Worm (Caenorhabditis elegans): Measurements from ENCODE around the gene trpl-2.

Gene trpl-2

DNA sequence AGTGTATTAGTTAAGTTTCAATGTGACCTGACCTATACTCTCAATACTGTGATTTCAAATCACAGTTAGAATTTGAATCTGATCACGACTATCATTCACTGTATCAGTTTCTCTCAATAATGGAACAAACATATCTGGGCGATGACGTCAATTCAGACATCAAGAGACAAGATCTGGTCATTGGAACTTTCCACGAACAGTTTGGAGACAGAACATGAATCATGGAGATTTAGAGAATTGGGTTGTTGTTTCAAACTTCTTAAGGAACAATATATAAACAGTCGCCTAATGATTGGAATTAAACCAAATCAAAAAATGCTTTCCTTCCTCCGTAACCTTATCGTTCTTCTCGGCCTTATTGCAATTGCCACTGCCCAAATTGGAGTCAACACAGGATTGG lies 35.3 kb upstream of the trpl-2 start, which contains the start of gene F15E6.4:
F15E6.4 (plus strand) TSS at position 301 of the 400 bp plus-strand sequence.
- TF ChIP-seq hnd-1 (tag; optimal IDR thresholded peaks at IDR 0.05) (no peak), tra-4 (tag; optimal IDR thresholded peaks at IDR 0.05) (no peak), flt-1 (GFP tag; IDR thresholded peaks at IDR 0.05) (no peak), tbx-11 (GFP tag; IDR thresholded peaks at IDR 0.05) (no peak), ceh-13 (GFP tag; optimal IDR thresholded peaks at IDR 0.05) (no peak), hmbx-1 (tag; optimal IDR thresholded peaks at IDR 0.05) (no peak), ets-7 (tag; optimal IDR thresholded peaks at IDR 0.05) (no peak), sea-1 (GFP tag; conservative IDR thresholded peaks at IDR 0.05) (no peak), ama-1 (optimal IDR thresholded peaks at IDR 0.05) (no peak), F13C5.2 (tag; optimal IDR thresholded peaks at IDR 0.05) (no peak)

DNA sequence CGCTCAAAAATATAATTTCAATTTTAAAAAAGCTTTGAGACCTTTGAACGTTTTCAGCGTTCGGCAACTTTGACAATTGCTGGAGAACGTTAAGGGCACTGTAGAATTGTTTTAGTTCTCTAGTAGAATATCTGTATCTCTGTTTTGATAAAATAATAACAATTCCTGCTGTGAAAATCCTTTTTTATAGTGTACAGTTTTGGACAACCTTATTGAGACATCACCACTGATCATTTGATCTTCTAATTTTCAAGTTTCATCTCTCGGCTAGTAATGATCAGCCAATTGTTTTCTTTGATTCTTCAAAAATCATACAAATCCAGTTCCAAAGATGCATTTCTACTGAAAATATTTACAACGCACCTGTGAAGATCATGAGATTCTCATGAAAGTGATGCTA lies 33.9 kb upstream of the trpl-2 start, which contains the start of gene F15E6.10:
F15E6.10 (plus strand) TSS at position 301 of the 400 bp plus-strand sequence.
- TF ChIP-seq ceh-36 (tag; optimal IDR thresholded peaks at IDR 0.05) (no peak), aly-1 (tag; optimal IDR thresholded peaks at IDR 0.05) (no peak), hmbx-1 (tag; optimal IDR thresholded peaks at IDR 0.05) (no peak), ceh-13 (GFP tag; optimal IDR thresholded peaks at IDR 0.05) (no peak), tbx-37 (GFP tag; conservative IDR thresholded peaks at IDR 0.05) (no peak), ama-1 (optimal IDR thresholded peaks at IDR 0.05) (no peak), pes-1 (GFP tag; IDR thresholded peaks at IDR 0.05) (no peak), sea-1 (GFP tag; conservative IDR thresholded peaks at IDR 0.05) (no peak), B0310.2 (tag; optimal IDR thresholded peaks at IDR 0.05) (no peak), ets-7 (tag; optimal IDR thresholded peaks at IDR 0.05) (no peak)

DNA sequence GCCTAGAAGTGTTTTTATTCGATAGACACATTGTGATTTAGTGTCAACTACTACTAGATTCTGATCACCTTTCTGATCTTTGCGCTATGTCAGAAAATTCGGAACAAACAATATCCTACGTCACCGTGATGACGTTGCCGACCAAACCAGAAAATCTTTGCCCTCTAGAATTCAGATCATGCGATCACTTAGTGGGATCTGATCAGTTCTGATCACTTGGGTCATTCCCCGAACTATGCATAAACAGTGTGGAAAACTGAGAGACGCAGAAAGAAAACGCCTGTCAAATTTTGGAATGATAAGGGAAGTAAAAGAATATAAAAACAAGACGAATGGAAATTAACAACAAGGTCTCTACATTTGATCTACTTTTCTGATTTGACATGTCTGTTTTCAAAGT lies 31.9 kb upstream of the trpl-2 start, which contains the start of gene F15E6.3:
F15E6.3 (plus strand) TSS at position 344 of the 400 bp plus-strand sequence.
- TF ChIP-seq hmg-4 (GFP tag; optimal IDR thresholded peaks at IDR 0.05) (no peak), ama-1 (optimal IDR thresholded peaks at IDR 0.05) (no peak), ets-7 (tag; optimal IDR thresholded peaks at IDR 0.05) (no peak), aly-1 (tag; optimal IDR thresholded peaks at IDR 0.05) (no peak), sea-1 (GFP tag; conservative IDR thresholded peaks at IDR 0.05) (no peak), B0310.2 (tag; optimal IDR thresholded peaks at IDR 0.05) (no peak), hnd-1 (tag; optimal IDR thresholded peaks at IDR 0.05) (no peak)

DNA sequence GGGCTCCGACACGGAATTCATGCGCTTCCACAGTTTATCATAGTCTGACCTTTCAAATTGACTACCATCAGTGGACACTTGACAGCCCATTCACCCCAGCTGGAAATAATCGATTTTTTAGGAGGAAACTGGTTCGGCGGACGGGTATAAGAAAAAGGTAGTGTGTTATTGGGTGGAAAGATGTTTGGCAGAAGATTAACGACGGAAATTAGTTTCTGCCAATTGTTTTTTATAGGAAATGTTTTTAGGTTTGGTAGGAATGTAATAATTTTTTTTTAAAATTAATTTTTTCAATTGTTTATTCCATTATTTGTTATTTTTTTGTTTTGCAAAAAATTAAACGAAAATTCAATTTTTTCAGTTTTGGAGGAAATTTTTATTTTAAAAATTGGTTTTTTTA lies 27.5 kb upstream of the trpl-2 start, which contains the start of gene F15E6.9:
F15E6.9 (minus strand) TSS at position 101 of the 400 bp plus-strand sequence.
- no peak for TF ChIP-seq pes-1 (GFP tag; IDR thresholded peaks at IDR 0.05)
- TF ChIP-seq tbx-11 (GFP tag; IDR thresholded peaks at IDR 0.05): no peak
- no peak for TF ChIP-seq tbx-37 (GFP tag; conservative IDR thresholded peaks at IDR 0.05)
- TF ChIP-seq hmbx-1 (tag; optimal IDR thresholded peaks at IDR 0.05): no peak
- no peak for TF ChIP-seq tra-4 (tag; optimal IDR thresholded peaks at IDR 0.05)
- no peak for TF ChIP-seq flt-1 (GFP tag; IDR thresholded peaks at IDR 0.05)
- TF ChIP-seq ama-1 (optimal IDR thresholded peaks at IDR 0.05): no peak
- TF ChIP-seq scrt-1 (GFP tag; IDR thresholded peaks at IDR 0.05): no peak

DNA sequence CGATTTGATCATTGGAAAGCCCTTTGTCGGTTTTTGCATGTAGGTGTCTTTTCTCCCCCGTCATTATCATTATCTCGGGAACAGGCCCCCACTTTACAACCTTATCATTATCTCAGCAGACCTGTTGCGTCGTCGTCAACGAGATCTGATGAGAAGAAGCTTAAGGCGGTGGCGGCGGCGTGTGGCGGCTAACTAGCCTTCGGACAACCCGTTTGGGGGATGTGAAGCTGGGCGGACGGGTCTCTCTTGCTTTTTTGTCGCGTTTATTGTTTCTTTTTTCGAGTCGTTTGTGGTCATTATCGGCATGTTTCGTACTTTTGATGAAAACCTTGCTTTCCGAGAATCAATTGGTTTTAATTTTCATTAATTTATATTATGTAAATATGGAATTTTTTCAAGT lies 26.5 kb upstream of the trpl-2 start:
- no peak for TF ChIP-seq pes-1 (GFP tag; IDR thresholded peaks at IDR 0.05)

DNA sequence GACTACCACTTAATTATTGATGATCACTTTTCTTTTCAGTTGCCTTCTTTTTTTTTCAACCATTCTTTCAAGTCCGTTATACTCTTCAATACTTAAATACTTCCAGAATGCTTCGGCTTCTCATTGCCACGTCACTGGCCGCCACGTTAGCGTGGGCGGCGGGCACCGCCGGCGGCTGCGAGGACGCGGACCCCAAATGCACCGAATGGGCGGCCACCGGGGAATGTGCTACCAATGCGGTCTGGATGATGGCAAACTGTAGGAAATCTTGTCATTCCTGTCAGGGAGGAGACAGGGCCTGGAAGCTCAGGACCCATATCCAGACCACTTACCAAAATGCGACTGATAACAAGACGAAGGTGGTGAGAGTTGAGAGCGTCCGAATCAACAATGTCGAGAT lies 25.3 kb upstream of the trpl-2 start, which contains the start of gene lgc-22:
lgc-22 (plus strand) TSS at position 105 of the 400 bp plus-strand sequence.
- TF ChIP-seq ets-7 (tag; optimal IDR thresholded peaks at IDR 0.05) (no peak), scrt-1 (GFP tag; IDR thresholded peaks at IDR 0.05) (no peak)

DNA sequence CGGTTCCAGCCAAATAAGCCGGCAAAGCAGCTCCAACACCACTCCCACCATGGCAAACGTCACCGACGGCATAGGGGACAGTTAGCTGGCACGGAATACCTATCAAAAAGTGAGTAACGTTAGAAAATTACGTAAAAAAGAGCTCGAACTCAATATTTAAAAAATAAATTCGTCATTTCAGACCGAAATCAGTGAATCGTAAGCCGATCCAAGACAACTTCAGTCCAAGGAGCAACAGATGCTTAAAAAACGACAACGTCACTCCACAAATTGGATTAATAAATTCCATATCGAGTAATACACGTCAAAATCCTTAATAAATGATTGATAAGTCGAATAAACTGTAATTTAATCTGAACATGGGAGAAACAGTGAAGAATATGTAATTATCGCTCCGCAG lies 20.1 kb upstream of the trpl-2 start:
- TF ChIP-seq B0310.2 (tag; optimal IDR thresholded peaks at IDR 0.05) (no peak), flt-1 (GFP tag; IDR thresholded peaks at IDR 0.05) (no peak), ets-7 (tag; optimal IDR thresholded peaks at IDR 0.05) (no peak)

DNA sequence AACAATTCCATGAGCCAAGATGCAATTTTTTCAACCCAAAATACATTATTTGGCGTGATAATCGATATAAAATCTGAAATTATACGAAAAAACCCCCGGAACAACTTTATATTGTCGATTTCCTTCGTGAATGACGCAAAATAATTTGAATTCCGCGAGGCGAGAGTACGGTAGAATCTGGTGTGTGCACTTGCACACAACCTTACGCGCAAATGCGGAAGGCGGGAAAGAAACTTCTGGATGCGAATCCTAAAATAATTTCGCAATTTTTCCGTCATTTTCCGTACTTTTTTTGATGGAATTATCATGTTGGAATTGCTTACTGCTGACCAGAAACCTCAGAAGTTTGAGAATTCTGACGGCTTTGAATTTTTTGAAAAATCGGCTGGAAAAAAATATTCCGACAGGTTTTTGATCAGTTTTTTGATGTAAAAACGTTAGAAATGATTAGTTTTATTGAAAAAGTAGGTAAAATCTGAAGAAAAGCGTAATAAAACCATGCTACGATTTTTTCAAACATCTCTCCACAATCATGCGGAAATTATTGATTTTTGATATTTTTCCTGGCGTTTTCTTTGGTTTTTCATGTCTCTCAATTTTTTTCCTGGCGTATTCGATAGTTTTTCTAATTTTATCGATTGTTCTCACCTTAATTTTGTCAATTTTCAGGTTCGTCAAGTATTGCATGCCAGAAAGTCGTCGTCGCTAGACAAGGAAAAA lies 19.1 kb upstream of the trpl-2 start, which contains the start of gene set-9:
set-9 (plus strand) TSS at position 670 of the 720 bp plus-strand sequence.
- no peak for TF ChIP-seq ceh-36 (tag; optimal IDR thresholded peaks at IDR 0.05)
- no peak for TF ChIP-seq flt-1 (GFP tag; IDR thresholded peaks at IDR 0.05)

DNA sequence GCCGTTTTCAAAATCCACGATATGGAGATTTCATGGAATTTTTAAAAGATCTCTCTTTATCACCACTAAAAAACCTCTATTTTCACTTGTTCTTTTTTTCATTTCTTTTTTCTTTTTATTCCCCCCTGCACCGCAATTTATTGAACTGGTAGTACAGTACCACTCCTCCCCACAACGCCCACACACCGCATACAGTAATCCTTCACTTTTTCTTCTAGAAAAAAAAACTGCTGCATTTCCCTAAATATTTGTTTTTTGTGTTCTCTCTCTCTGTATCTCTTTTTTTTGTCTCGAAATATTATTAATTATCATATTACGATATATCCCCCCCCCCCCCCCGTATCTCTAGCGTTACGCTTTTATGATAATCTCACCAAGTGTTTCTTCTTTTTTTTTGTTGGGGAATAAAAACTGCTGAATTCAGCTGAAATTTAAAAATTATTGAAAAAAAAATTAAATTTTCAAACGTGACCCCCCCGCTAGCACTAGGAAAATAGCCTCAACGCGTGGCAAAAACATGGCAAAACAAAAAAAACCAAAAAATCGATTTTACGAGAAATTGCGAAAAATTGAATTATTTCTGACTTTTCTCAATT lies 9.5 kb upstream of the trpl-2 start, which contains the start of gene Y24D9B.1:
Y24D9B.1 (plus strand) TSS at position 546 of the 596 bp plus-strand sequence.
- TF ChIP-seq tbx-37 (GFP tag; conservative IDR thresholded peaks at IDR 0.05) (no peak), hmg-4 (GFP tag; optimal IDR thresholded peaks at IDR 0.05) (no peak), hmbx-1 (tag; optimal IDR thresholded peaks at IDR 0.05) (no peak), F13C5.2 (tag; optimal IDR thresholded peaks at IDR 0.05) (no peak), pes-1 (GFP tag; IDR thresholded peaks at IDR 0.05) (no peak), ceh-13 (GFP tag; optimal IDR thresholded peaks at IDR 0.05) (no peak), aly-1 (tag; optimal IDR thresholded peaks at IDR 0.05) (no peak), B0310.2 (tag; optimal IDR thresholded peaks at IDR 0.05) (no peak), tra-4 (tag; optimal IDR thresholded peaks at IDR 0.05) (no peak), ama-1 (optimal IDR thresholded peaks at IDR 0.05) (no peak), hnd-1 (tag; optimal IDR thresholded peaks at IDR 0.05) (no peak), sea-1 (GFP tag; conservative IDR thresholded peaks at IDR 0.05) (no peak), tbx-11 (GFP tag; IDR thresholded peaks at IDR 0.05) (no peak), scrt-1 (GFP tag; IDR thresholded peaks at IDR 0.05) (no peak), ceh-36 (tag; optimal IDR thresholded peaks at IDR 0.05) (no peak)

Measured in whole organism, early embryonic.